Fruit fly (Drosophila melanogaster): ENCODE data around the gene CG13287.

CG13287 gene

DNA sequence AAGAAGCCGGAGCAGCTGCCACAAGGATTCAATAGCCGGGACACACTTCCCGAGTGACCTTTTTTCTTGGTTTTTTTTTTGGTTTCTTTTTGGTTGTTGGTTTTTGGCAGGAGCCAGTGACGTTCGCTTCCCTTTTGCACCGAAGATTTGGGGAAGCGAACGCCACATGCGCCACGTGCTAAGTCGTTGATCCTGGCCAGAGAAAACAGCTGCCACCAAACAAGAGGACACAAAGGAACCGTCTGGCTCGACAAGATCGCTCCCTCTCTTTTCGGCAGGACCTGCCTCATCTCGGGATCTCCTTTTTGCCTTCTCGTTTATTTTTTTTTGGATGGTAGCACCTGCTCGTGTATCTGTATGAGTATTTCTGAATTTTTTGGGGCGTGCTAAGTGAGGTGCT lies 23.1 kb upstream of the CG13287 start:
- TF ChIP-seq CTCF (optimal IDR thresholded peaks at IDR 0.05) (no peak), CG8478 (optimal IDR thresholded peaks at IDR 0.05) (no peak)

- TF ChIP-seq CTCF (optimal IDR thresholded peaks at IDR 0.05) (no peak), CG8478 (optimal IDR thresholded peaks at IDR 0.05) (no peak)
These were observed 19.1 kb upstream of the CG13287 start for dm6 chr3L:5862994-5863393.

DNA sequence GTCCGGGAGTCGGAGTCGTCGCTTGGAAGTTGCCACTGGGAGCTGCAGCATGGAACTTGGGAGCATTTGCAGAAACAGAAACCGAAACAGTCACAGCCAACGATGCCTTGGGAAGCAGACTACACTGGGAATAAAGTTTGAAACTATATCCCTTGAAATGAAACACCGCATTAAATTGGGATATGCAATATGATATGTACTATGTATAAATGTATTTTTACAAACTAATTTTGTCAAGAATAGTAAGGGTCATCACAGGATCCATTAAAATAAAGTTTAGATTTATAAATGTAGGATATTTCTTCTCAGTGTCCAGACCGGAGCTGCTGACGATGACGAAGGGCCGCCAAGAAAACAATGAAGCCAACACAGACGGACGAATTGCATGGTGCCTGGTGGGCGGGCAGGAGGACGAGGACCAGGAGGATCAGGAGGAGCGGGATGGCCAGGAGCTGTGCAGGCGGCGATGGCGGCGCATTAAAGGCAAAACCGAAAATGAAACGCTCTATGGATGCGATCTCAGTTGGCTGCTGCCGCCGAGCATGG lies 18.2 kb upstream of the CG13287 start:
- TF ChIP-seq CTCF (optimal IDR thresholded peaks at IDR 0.05) = no peak
- no peak for TF ChIP-seq CG8478 (optimal IDR thresholded peaks at IDR 0.05)

- no peak for TF ChIP-seq CTCF (optimal IDR thresholded peaks at IDR 0.05)
- TF ChIP-seq CG8478 (optimal IDR thresholded peaks at IDR 0.05) = no peak
These were observed 15.2 kb upstream of the CG13287 start for dm6 chr3L:5866924-5867323.

DNA sequence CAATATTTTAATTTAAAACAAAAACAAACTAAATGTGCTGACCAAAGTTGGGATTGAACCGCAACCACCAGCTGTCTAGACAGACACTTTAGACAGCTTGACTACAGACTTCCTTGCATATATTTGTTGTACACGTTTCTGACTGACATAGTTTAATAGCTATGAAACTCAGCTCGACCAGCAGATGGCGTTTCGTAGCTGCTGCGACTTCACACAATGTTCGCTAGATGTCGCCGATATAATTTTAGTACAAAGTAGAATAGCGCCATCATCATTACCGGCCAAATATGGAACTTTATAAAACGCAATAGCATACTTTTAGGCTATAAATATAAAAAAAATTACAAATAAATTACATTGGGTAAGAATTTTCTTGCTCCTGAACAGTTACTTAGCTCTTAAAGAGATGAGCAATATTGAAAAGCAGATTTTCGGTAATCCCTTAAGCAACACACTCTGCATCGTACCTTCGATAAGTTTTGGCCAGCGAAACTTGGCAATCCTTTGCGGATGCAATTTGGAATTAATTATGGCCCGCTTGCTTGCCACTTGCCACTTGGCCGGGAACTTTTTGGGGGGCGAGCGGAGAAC lies 12.4 kb upstream of the CG13287 start:
- peak; percentile 100 for TF ChIP-seq CTCF (optimal IDR thresholded peaks at IDR 0.05)
- TF ChIP-seq CG8478 (optimal IDR thresholded peaks at IDR 0.05) = no peak

- TF ChIP-seq CG8478 (optimal IDR thresholded peaks at IDR 0.05) (no peak), CTCF (optimal IDR thresholded peaks at IDR 0.05) (no peak)
These were observed 10.9 kb upstream of the CG13287 start, which contains the start of gene CG5568 for dm6 chr3L:5871201-5871600. TSS of gene CG5568 (plus strand) at chr3L:5871501.

- no peak for TF ChIP-seq CG8478 (optimal IDR thresholded peaks at IDR 0.05)
- no peak for TF ChIP-seq CTCF (optimal IDR thresholded peaks at IDR 0.05)
These were observed 9.1 kb upstream of the CG13287 start, which contains the start of gene CG18586 for dm6 chr3L:5873011-5873410. TSS of gene CG18586 (plus strand) at chr3L:5873311.

- TF ChIP-seq CG8478 (optimal IDR thresholded peaks at IDR 0.05) = no peak
- no peak for TF ChIP-seq CTCF (optimal IDR thresholded peaks at IDR 0.05)
These were observed 3.3 kb upstream of the CG13287 start for dm6 chr3L:5878734-5879291.

dm6 chr3L:5881310-5882208 lies 545 bp upstream of the CG13287 start:
- TF ChIP-seq CTCF (optimal IDR thresholded peaks at IDR 0.05) = peak in 1 of 2 experiments; percentile 28
- no peak for TF ChIP-seq CG8478 (optimal IDR thresholded peaks at IDR 0.05)

DNA sequence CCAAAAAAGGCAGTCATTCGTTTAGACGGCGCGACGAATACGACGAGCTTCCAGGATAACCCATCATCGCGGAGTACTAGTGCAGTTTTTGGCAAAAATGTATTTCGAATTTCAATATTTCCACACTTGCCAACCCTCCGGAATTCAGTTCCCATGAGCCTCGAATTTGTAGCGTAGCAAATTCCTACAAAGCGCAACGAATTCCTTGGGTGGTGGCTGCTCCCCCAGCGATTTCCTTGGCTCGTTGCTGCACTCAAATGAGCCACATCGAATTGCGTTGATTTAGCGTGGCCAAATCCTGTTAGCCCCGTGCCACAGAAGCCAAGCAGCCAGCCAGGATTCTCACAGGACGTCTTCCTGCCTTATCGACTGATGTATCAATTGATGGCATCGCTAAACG lies 2.6 kb downstream of the CG13287 start:
- TF ChIP-seq CG8478 (optimal IDR thresholded peaks at IDR 0.05) (no peak), CTCF (optimal IDR thresholded peaks at IDR 0.05) (no peak)

DNA sequence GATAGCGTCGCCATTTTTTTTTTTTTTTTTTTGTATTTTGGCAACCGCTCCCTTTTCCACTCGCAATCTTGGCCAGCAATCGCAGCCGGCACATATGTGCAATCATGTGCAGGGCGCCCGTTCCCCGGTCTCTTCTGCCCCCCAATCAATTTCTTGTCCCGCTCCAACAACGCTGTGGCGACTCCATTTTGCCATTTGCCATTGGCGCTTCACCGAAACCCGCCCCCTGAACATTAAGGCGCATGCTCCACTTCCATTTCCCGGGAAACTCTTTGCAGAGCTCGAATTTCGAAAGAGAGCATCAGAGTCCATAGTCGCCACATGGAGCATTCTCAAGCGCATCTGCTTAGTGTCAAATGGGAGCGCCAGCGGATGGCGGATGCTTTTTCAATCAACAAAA lies 9.0 kb downstream of the CG13287 start:
- TF ChIP-seq CG8478 (optimal IDR thresholded peaks at IDR 0.05) (no peak), CTCF (optimal IDR thresholded peaks at IDR 0.05) (no peak)

DNA sequence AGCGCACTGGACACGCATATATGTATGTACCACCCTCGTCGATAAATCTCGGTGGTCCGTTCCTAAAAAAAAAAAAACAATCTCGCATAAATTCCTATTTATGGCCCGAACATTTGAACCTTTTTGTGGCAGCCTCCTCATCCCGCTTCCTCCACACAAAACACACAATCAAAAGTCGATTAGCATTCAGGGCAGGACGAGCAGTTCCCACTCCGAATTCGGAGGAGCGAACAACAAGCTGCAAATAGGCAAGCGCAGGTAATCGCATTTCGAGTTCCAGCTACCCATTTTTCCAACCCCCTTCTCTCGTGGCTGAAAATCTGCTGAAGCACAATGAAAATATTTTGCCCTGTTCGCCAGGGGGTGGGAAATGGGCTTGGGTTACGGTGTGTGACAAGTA lies 9.7 kb downstream of the CG13287 start:
- TF ChIP-seq CG8478 (optimal IDR thresholded peaks at IDR 0.05) (no peak), CTCF (optimal IDR thresholded peaks at IDR 0.05) (no peak)

- no peak for TF ChIP-seq CTCF (optimal IDR thresholded peaks at IDR 0.05)
- TF ChIP-seq CG8478 (optimal IDR thresholded peaks at IDR 0.05) = no peak
These were observed 11.0 kb downstream of the CG13287 start for dm6 chr3L:5893063-5893462.

dm6 chr3L:5897228-5897688 lies 15.2 kb downstream of the CG13287 start, which contains the start of the genes PolE2 and CG5592:
TSS of gene PolE2 (minus strand) at chr3L:5897435.
TSS of gene CG5592 (plus strand) at chr3L:5897638.
- no peak for TF ChIP-seq CG8478 (optimal IDR thresholded peaks at IDR 0.05)
- TF ChIP-seq CTCF (optimal IDR thresholded peaks at IDR 0.05) = no peak

DNA sequence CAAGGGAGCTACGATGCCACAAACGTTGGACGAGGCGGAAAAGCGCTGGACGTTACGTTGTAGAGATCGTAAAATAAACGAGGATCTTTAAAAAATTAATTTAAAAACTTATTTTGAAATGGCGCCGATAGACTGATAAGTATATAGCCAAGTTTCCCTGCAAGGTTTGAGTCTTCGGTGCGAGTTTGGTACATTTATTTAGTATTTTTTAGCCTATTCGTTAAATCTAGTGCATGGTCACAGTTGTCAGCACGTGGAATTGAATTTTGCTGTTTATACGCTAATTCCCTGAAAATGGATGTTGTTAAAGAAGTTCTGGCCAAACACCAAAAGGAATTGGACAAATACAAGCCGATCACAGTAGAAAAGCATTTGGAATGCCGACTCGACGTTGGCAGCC lies 17.2 kb downstream of the CG13287 start, which contains the start of gene CG32409:
TSS of gene CG32409 (plus strand) at position 224 of the 400 bp plus-strand sequence.
- TF ChIP-seq CG8478 (optimal IDR thresholded peaks at IDR 0.05) = no peak
- TF ChIP-seq CTCF (optimal IDR thresholded peaks at IDR 0.05) = peak in 1 of 2 experiments; percentile 36

Measured in S2 (cell line).